Fruit fly (Drosophila melanogaster): Measurements from ENCODE around the gene bou.
A peak's percentile ranks its signal among the peaks of the same experiment; 100 is the strongest.

The bou gene

dm6 chrX:6985182-6985851 is 969 bp upstream of the bou start (continued):
- TF ChIP-seq CG18619 (GFP tag; optimal IDR thresholded peaks at IDR 0.05) = peak; percentile 50
- peak; percentile 48 for TF ChIP-seq Deaf1 (tag; optimal IDR thresholded peaks at IDR 0.05)
- peak; percentile 83 for TF ChIP-seq CG10267 (tag; optimal IDR thresholded peaks at IDR 0.05)
- TF ChIP-seq CG11560 (tag; IDR thresholded peaks at IDR 0.05) = peak; percentile 16; the same call in 1 of the 3 replicates
- TF ChIP-seq Fer2 (tag; optimal IDR thresholded peaks at IDR 0.05) = no peak
- peak; percentile 89 for TF ChIP-seq kni (GFP tag; optimal IDR thresholded peaks at IDR 0.05)
- TF ChIP-seq z (GFP tag; IDR thresholded peaks at IDR 0.05) = 0 out of 3 replicates have a peak, but pooled peaks have one; percentile 33
- peak; percentile 67 for TF ChIP-seq Bteb2 (GFP tag; optimal IDR thresholded peaks at IDR 0.05)
- peak; percentile 37 for TF ChIP-seq B-H1 (GFP tag; IDR thresholded peaks at IDR 0.05)
- no peak for TF ChIP-seq NFAT (GFP tag; IDR thresholded peaks at IDR 0.05)
- TF ChIP-seq Side (GFP tag; optimal IDR thresholded peaks at IDR 0.05) = peak; percentile 83
- no peak for TF ChIP-seq Nf-YC (tag; optimal IDR thresholded peaks at IDR 0.05)
- TF ChIP-seq ssp (GFP tag; IDR thresholded peaks at IDR 0.05) = peak; percentile 61
- peak; percentile 24; the same call in 1 of the 2 replicates for TF ChIP-seq al (GFP tag; IDR thresholded peaks at IDR 0.05)
- TF ChIP-seq CG11723 (GFP tag; optimal IDR thresholded peaks at IDR 0.05) = peak; percentile 52
- TF ChIP-seq CG3407 (GFP tag; optimal IDR thresholded peaks at IDR 0.05) = peak; percentile 82
- peak; percentile 38 for TF ChIP-seq her (GFP tag; optimal IDR thresholded peaks at IDR 0.05)
- no peak for TF ChIP-seq sima (GFP tag; optimal IDR thresholded peaks at IDR 0.05)
- TF ChIP-seq dimm (GFP tag; IDR thresholded peaks at IDR 0.05) = 0 out of 2 replicates have a peak, but pooled peaks have one; percentile 30
- TF ChIP-seq pzg (GFP tag; optimal IDR thresholded peaks at IDR 0.05) = peak; percentile 1
- no peak for TF ChIP-seq YL-1 (GFP tag; optimal IDR thresholded peaks at IDR 0.05)
- peak; percentile 50 for TF ChIP-seq cg (GFP tag; optimal IDR thresholded peaks at IDR 0.05)
- peak; percentile 71 for TF ChIP-seq pb (GFP tag; optimal IDR thresholded peaks at IDR 0.05)
- no peak for TF ChIP-seq pita (GFP tag; optimal IDR thresholded peaks at IDR 0.05)
- TF ChIP-seq CG10959 (GFP tag; IDR thresholded peaks at IDR 0.05) = peak; percentile 67
- peak; percentile 37 for TF ChIP-seq Ets97D (GFP tag; optimal IDR thresholded peaks at IDR 0.05)
- peak; percentile 91 for TF ChIP-seq CG10979 (tag; optimal IDR thresholded peaks at IDR 0.05)
- no peak for TF ChIP-seq insv (GFP tag; optimal IDR thresholded peaks at IDR 0.05)
- TF ChIP-seq CG34422 (GFP tag; IDR thresholded peaks at IDR 0.05) = no peak; the same call in 2 of the 3 replicates
- TF ChIP-seq CG10366 (GFP tag; IDR thresholded peaks at IDR 0.05) = peak; percentile 77
- no peak; the same call in 2 of the 3 replicates for TF ChIP-seq Mrtf (GFP tag; IDR thresholded peaks at IDR 0.05)
- TF ChIP-seq CG5245 (GFP tag; optimal IDR thresholded peaks at IDR 0.05) = peak; percentile 76
- TF ChIP-seq CG7987 (GFP tag; optimal IDR thresholded peaks at IDR 0.05) = no peak
- TF ChIP-seq HLH54F (GFP tag; optimal IDR thresholded peaks at IDR 0.05) = peak; percentile 40
- peak; percentile 83 for TF ChIP-seq corto (GFP tag; optimal IDR thresholded peaks at IDR 0.05)
- no peak for TF ChIP-seq Poxn (GFP tag; IDR thresholded peaks at IDR 0.05)
- TF ChIP-seq grn (GFP tag; optimal IDR thresholded peaks at IDR 0.05) = peak; percentile 67
- TF ChIP-seq CG7745 (tag; optimal IDR thresholded peaks at IDR 0.05) = no peak
- TF ChIP-seq wor (GFP tag; IDR thresholded peaks at IDR 0.05) = peak; percentile 60
- peak; percentile 64 for TF ChIP-seq lab (GFP tag; optimal IDR thresholded peaks at IDR 0.05)
- no peak for TF ChIP-seq CG2889 (GFP tag; IDR thresholded peaks at IDR 0.05)
- peak; percentile 68 for TF ChIP-seq CG6813 (GFP tag; optimal IDR thresholded peaks at IDR 0.05)
- TF ChIP-seq CG15514 (GFP tag; optimal IDR thresholded peaks at IDR 0.05) = peak; percentile 4
- TF ChIP-seq CG7372 (GFP tag; IDR thresholded peaks at IDR 0.05) = peak; percentile 35; the same call in 1 of the 2 replicates
- TF ChIP-seq CG31365 (tag; optimal IDR thresholded peaks at IDR 0.05) = no peak
- TF ChIP-seq CG13287 (GFP tag; IDR thresholded peaks at IDR 0.05; ENCODE audit: partially characterized antibody) = peak; percentile 10; the same call in 1 of the 2 replicates
- no peak for TF ChIP-seq Dip2 (GFP tag; IDR thresholded peaks at IDR 0.05)
- peak; percentile 73 for TF ChIP-seq gce (GFP tag; IDR thresholded peaks at IDR 0.05)
- TF ChIP-seq HLH3B (GFP tag; IDR thresholded peaks at IDR 0.05) = peak; percentile 74
- TF ChIP-seq CG3281 (GFP tag; optimal IDR thresholded peaks at IDR 0.05) = peak; percentile 42
